Worm (Caenorhabditis elegans): ENCODE measurements around the gene F49H12.2.

F49H12.2 gene

ce11 chrX:2043224-2043623, 41.9 kb upstream of the F49H12.2 start (continued):
- no peak for TF ChIP-seq nfya-1 (tag; optimal IDR thresholded peaks at IDR 0.05)
- no peak for TF ChIP-seq hlh-30 (tag; optimal IDR thresholded peaks at IDR 0.05; ENCODE audit: insufficient read depth)
- TF ChIP-seq ets-4 (tag; optimal IDR thresholded peaks at IDR 0.05) = no peak
- no peak for TF ChIP-seq ceh-30 (tag; optimal IDR thresholded peaks at IDR 0.05)
- no peak for TF ChIP-seq pat-9 (tag; optimal IDR thresholded peaks at IDR 0.05)
- TF ChIP-seq hlh-13 (GFP tag; optimal IDR thresholded peaks at IDR 0.05) = no peak
- TF ChIP-seq ztf-16 (tag; optimal IDR thresholded peaks at IDR 0.05) = no peak
- TF ChIP-seq rnt-1 (tag; optimal IDR thresholded peaks at IDR 0.05) = no peak
- TF ChIP-seq odd-2 (tag; optimal IDR thresholded peaks at IDR 0.05) = no peak
- no peak for TF ChIP-seq eyg-1 (tag; optimal IDR thresholded peaks at IDR 0.05)
- no peak for TF ChIP-seq mec-3 (tag; optimal IDR thresholded peaks at IDR 0.05; ENCODE audit: borderline replicate concordance)
- no peak for TF ChIP-seq fkh-6 (tag; optimal IDR thresholded peaks at IDR 0.05)
- TF ChIP-seq fax-1 (tag; optimal IDR thresholded peaks at IDR 0.05) = no peak
- no peak for TF ChIP-seq dmd-4 (tag; optimal IDR thresholded peaks at IDR 0.05; ENCODE audit: borderline replicate concordance)
- no peak for TF ChIP-seq lim-6 (tag; optimal IDR thresholded peaks at IDR 0.05)
- TF ChIP-seq dve-1 (tag; optimal IDR thresholded peaks at IDR 0.05) = no peak
- TF ChIP-seq elt-4 (tag; optimal IDR thresholded peaks at IDR 0.05) = no peak
- no peak for TF ChIP-seq ceh-48 (tag; optimal IDR thresholded peaks at IDR 0.05)
- TF ChIP-seq ceh-6 (GFP tag; optimal IDR thresholded peaks at IDR 0.05) = peak; percentile 30
- no peak for TF ChIP-seq hlh-8 (tag; optimal IDR thresholded peaks at IDR 0.05)
- no peak for TF ChIP-seq C08G9.2 (tag; optimal IDR thresholded peaks at IDR 0.05)
- peak; percentile 7 for TF ChIP-seq gmeb-2 (tag; optimal IDR thresholded peaks at IDR 0.05)
- TF ChIP-seq sox-4 (tag; optimal IDR thresholded peaks at IDR 0.05) = peak; percentile 4
- TF ChIP-seq pha-2 (tag; optimal IDR thresholded peaks at IDR 0.05) = peak; percentile 19
- peak; percentile 29 for TF ChIP-seq ref-2 (tag; optimal IDR thresholded peaks at IDR 0.05)
- peak; percentile 77 for TF ChIP-seq ceh-19 (GFP tag; optimal IDR thresholded peaks at IDR 0.05)
- no peak for TF ChIP-seq ceh-24 (tag; optimal IDR thresholded peaks at IDR 0.05)
- no peak for TF ChIP-seq hlh-6 (tag; optimal IDR thresholded peaks at IDR 0.05)
- no peak for TF ChIP-seq syd-9 (tag; optimal IDR thresholded peaks at IDR 0.05)
- no peak for TF ChIP-seq ceh-9 (tag; optimal IDR thresholded peaks at IDR 0.05)

- TF ChIP-seq ceh-18 (tag; optimal IDR thresholded peaks at IDR 0.05) (no peak), pag-3 (tag; optimal IDR thresholded peaks at IDR 0.05; ENCODE audit: borderline replicate concordance) (no peak), sox-4 (tag; optimal IDR thresholded peaks at IDR 0.05) (no peak), nfya-1 (tag; optimal IDR thresholded peaks at IDR 0.05) (no peak), tbx-7 (tag; optimal IDR thresholded peaks at IDR 0.05) (no peak), F13H6.1 (tag; optimal IDR thresholded peaks at IDR 0.05) (no peak), madf-2 (tag; optimal IDR thresholded peaks at IDR 0.05) (no peak), ceh-30 (tag; optimal IDR thresholded peaks at IDR 0.05) (no peak), pat-9 (tag; optimal IDR thresholded peaks at IDR 0.05) (no peak), ztf-16 (tag; optimal IDR thresholded peaks at IDR 0.05) (no peak), K09A11.1 (tag; optimal IDR thresholded peaks at IDR 0.05; ENCODE audit: insufficient read depth) (no peak), unc-42 (tag; optimal IDR thresholded peaks at IDR 0.05) (peak; percentile 96), sox-2 (GFP tag; IDR thresholded peaks at IDR 0.05) (peak; percentile 55), ceh-9 (tag; optimal IDR thresholded peaks at IDR 0.05) (no peak), hlh-6 (tag; optimal IDR thresholded peaks at IDR 0.05) (no peak), ceh-31 (tag; optimal IDR thresholded peaks at IDR 0.05) (peak; percentile 45), ets-4 (tag; optimal IDR thresholded peaks at IDR 0.05) (no peak)
These were observed 40.4 kb upstream of the F49H12.2 start for ce11 chrX:2044541-2045168.

ce11 chrX:2045603-2046002, 39.5 kb upstream of the F49H12.2 start:
- TF ChIP-seq pqm-1 (tag; optimal IDR thresholded peaks at IDR 0.05) (no peak), eyg-1 (tag; optimal IDR thresholded peaks at IDR 0.05) (no peak), unc-42 (tag; optimal IDR thresholded peaks at IDR 0.05) (peak; percentile 74)
